Worm (Caenorhabditis elegans): Measurements from ENCODE around the gene snu-23.

- TF ChIP-seq flh-1 (GFP tag; optimal IDR thresholded peaks at IDR 0.05) (no peak), lsy-2 (tag; optimal IDR thresholded peaks at IDR 0.05) (no peak), unc-39 (tag; optimal IDR thresholded peaks at IDR 0.05) (no peak)
Observed at ce11 chrIII:7773791-7774190, 3.9 kb upstream of the snu-23 start.
